Fruit fly (Drosophila melanogaster) whole organism, embryonic: ENCODE results near the gene CG43322.

Experiments used
- Abd-B ChIP-seq: fragments of 200-800 bp; sonication (Bioruptor generic); optimal IDR thresholded peaks from 2 replicates; lab custom pipeline; 2018; ENCODE audit warnings: missing biosample characterization, mild to moderate bottlenecking, missing genetic modification characterization, moderate library complexity
- B-H2 ChIP-seq: fragments of 200-800 bp; sonication (Bioruptor generic); optimal IDR thresholded peaks from 2 replicates; lab custom pipeline; 2018; ENCODE audit warnings: missing biosample characterization, mild to moderate bottlenecking, missing genetic modification characterization
- CG11695 ChIP-seq: fragments of 200-800 bp; sonication (Bioruptor generic); IDR thresholded peaks from 3 replicates; pipeline ENCODE4 v1.3.6; 2022; ENCODE audit warnings: missing biosample characterization, missing genetic modification characterization
- CG12219 ChIP-seq: fragments of 200-800 bp; sonication (Bioruptor generic); optimal IDR thresholded peaks from 3 replicates; lab custom pipeline; 2018; ENCODE audit warnings: missing biosample characterization, mild to moderate bottlenecking, missing genetic modification characterization
- CG1233 ChIP-seq: fragments of 200-800 bp; sonication (Bioruptor generic); optimal IDR thresholded peaks from 4 replicates; lab custom pipeline; 2018; ENCODE audit warnings: missing biosample characterization, mild to moderate bottlenecking, missing genetic modification characterization
- CG12659 ChIP-seq: fragments of 200-800 bp; sonication (Bioruptor generic); optimal IDR thresholded peaks from 3 replicates; lab custom pipeline; 2017; ENCODE audit warnings: mild to moderate bottlenecking, missing biosample characterization, missing genetic modification reagents, missing genetic modification characterization
- CG12769 ChIP-seq: fragments of 200-800 bp; sonication (Bioruptor generic); optimal IDR thresholded peaks from 2 replicates; lab custom pipeline; 2019; ENCODE audit warnings: missing biosample characterization, mild to moderate bottlenecking, missing genetic modification characterization, moderate library complexity
- CG12942 ChIP-seq: fragments of 200-800 bp; sonication (Bioruptor generic); optimal IDR thresholded peaks from 3 replicates; lab custom pipeline; 2016; ENCODE audit warnings: missing biosample characterization, missing genetic modification characterization
- CG13287 ChIP-seq: fragments of 200-800 bp; sonication (Bioruptor generic); IDR thresholded peaks from 2 replicates; pipeline ENCODE4 v1.3.6; 2022; ENCODE audit warnings: missing biosample characterization, missing genetic modification characterization; ENCODE audit not compliant: partially characterized antibody
- CG13424 ChIP-seq: fragments of 200-800 bp; sonication (Bioruptor generic); optimal IDR thresholded peaks from 2 replicates; lab custom pipeline; 2019; ENCODE audit warnings: missing biosample characterization, mild to moderate bottlenecking, missing genetic modification characterization, moderate library complexity
- CG15514 ChIP-seq: fragments of 200-800 bp; sonication (Bioruptor generic); optimal IDR thresholded peaks from 3 replicates; lab custom pipeline; 2017; ENCODE audit warnings: missing biosample characterization, missing genetic modification characterization, mild to moderate bottlenecking, moderate library complexity, missing genetic modification reagents
- CG1647 ChIP-seq: fragments of 200-800 bp; sonication (Bioruptor generic); optimal IDR thresholded peaks from 3 replicates; lab custom pipeline; 2016; ENCODE audit warnings: missing biosample characterization, missing genetic modification characterization
- CG17328 ChIP-seq: fragments of 200-800 bp; sonication (Bioruptor generic); IDR thresholded peaks from 2 replicates; pipeline ENCODE4 v1.3.6; 2022; ENCODE audit warnings: missing biosample characterization, missing genetic modification characterization
- CG17829 ChIP-seq: fragments of 200-800 bp; optimal IDR thresholded peaks from 2 replicates; lab custom pipeline; 2019; ENCODE audit warnings: missing biosample characterization, mild to moderate bottlenecking, missing genetic modification characterization, moderate library complexity
- CG2116 ChIP-seq: fragments of 200-800 bp; sonication (Bioruptor generic); optimal IDR thresholded peaks from 3 replicates; lab custom pipeline; 2018; ENCODE audit warnings: missing biosample characterization, mild to moderate bottlenecking, missing genetic modification characterization
- CG34422 ChIP-seq: fragments of 200-800 bp; sonication (Bioruptor generic); IDR thresholded peaks from 3 replicates; pipeline ENCODE4 v1.3.6; 2022; ENCODE audit warnings: missing biosample characterization, missing genetic modification characterization
- CG4820 ChIP-seq: fragments of 200-800 bp; sonication (Bioruptor generic); optimal IDR thresholded peaks from 3 replicates; lab custom pipeline; 2016; ENCODE audit warnings: missing biosample characterization, missing genetic modification characterization
- CG5245 ChIP-seq: fragments of 200-800 bp; sonication (Bioruptor generic); optimal IDR thresholded peaks from 3 replicates; lab custom pipeline; 2016; ENCODE audit warnings: missing biosample characterization, missing genetic modification characterization
- CG6654 ChIP-seq: fragments of 200-800 bp; sonication (Bioruptor generic); optimal IDR thresholded peaks from 2 replicates; lab custom pipeline; 2017; ENCODE audit warnings: missing biosample characterization, mild to moderate bottlenecking, missing genetic modification characterization
- CG6791 ChIP-seq: fragments of 200-800 bp; sonication (Bioruptor generic); IDR thresholded peaks from 3 replicates; pipeline ENCODE4 v1.3.6; 2022; ENCODE audit warnings: missing biosample characterization, missing genetic modification characterization; ENCODE audit not compliant: partially characterized antibody
- CG9215 ChIP-seq: fragments of 200-800 bp; sonication (Bioruptor generic); IDR thresholded peaks from 2 replicates; pipeline ENCODE4 v1.3.6; 2022; ENCODE audit warnings: missing biosample characterization, missing genetic modification characterization
- CG9817 ChIP-seq: fragments of 200-800 bp; sonication (Bioruptor generic); optimal IDR thresholded peaks from 2 replicates; lab custom pipeline; 2018; ENCODE audit warnings: missing biosample characterization, mild to moderate bottlenecking, missing genetic modification characterization, moderate library complexity
- CG9876 ChIP-seq: fragments of 200-800 bp; sonication (Bioruptor generic); optimal IDR thresholded peaks from 2 replicates; lab custom pipeline; 2016; ENCODE audit warnings: missing biosample characterization, missing genetic modification characterization
- CTCF ChIP-seq: fragments of 200-800 bp; sonication (Bioruptor generic); optimal IDR thresholded peaks from 2 replicates; lab custom pipeline; 2017; ENCODE audit warnings: missing biosample characterization, mild to moderate bottlenecking, missing genetic modification characterization, moderate library complexity
- Chrac-16 ChIP-seq: fragments of 200-800 bp; sonication (Bioruptor generic); optimal IDR thresholded peaks from 3 replicates; lab custom pipeline; 2016; ENCODE audit warnings: missing biosample characterization, missing genetic modification characterization
- CkIIα-i1 ChIP-seq: fragments of 200-800 bp; sonication (Bioruptor generic); IDR thresholded peaks from 2 replicates; pipeline ENCODE4 v1.3.6; 2022; ENCODE audit warnings: missing biosample characterization, missing genetic modification characterization
- HmgZ ChIP-seq: fragments of 200-800 bp; sonication (Bioruptor generic); optimal IDR thresholded peaks from 2 replicates; lab custom pipeline; 2018; ENCODE audit warnings: missing biosample characterization, mild to moderate bottlenecking, missing genetic modification characterization
- Max ChIP-seq: fragments of 200-800 bp; sonication (Bioruptor generic); optimal IDR thresholded peaks from 2 replicates; lab custom pipeline; 2016; ENCODE audit warnings: missing biosample characterization, mild to moderate bottlenecking, missing genetic modification characterization
- Nf-YA ChIP-seq: fragments of 200-800 bp; sonication (Bioruptor generic); IDR thresholded peaks from 2 replicates; pipeline ENCODE4 v1.3.6; 2022; ENCODE audit warnings: missing biosample characterization, missing genetic modification characterization
- Nf-YB ChIP-seq: fragments of 200-800 bp; sonication (Bioruptor generic); optimal IDR thresholded peaks from 3 replicates; lab custom pipeline; 2019; ENCODE audit warnings: missing biosample characterization, mild to moderate bottlenecking, missing genetic modification characterization, moderate library complexity
- Side ChIP-seq: fragments of 200-800 bp; sonication (Bioruptor generic); optimal IDR thresholded peaks from 2 replicates; lab custom pipeline; 2016; ENCODE audit warnings: missing biosample characterization, missing genetic modification characterization
- Taf1 ChIP-seq: fragments of 200-800 bp; sonication (Bioruptor generic); IDR thresholded peaks from 2 replicates; pipeline ENCODE4 v1.3.6; 2022; ENCODE audit warnings: missing biosample characterization, missing genetic modification characterization
- Xbp1 ChIP-seq: fragments of 200-800 bp; sonication (Bioruptor generic); optimal IDR thresholded peaks from 3 replicates; lab custom pipeline; 2016; ENCODE audit warnings: missing biosample characterization, mild to moderate bottlenecking, missing genetic modification characterization
- YL-1 ChIP-seq: fragments of 200-800 bp; sonication (Bioruptor generic); optimal IDR thresholded peaks from 3 replicates; lab custom pipeline; 2017; ENCODE audit warnings: missing biosample characterization, mild to moderate bottlenecking, missing genetic modification characterization
- abd-A ChIP-seq: fragments of 200-800 bp; sonication (Bioruptor generic); optimal IDR thresholded peaks from 3 replicates; lab custom pipeline; 2019; ENCODE audit warnings: missing biosample characterization, mild to moderate bottlenecking, missing genetic modification characterization, moderate library complexity
- cas ChIP-seq: fragments of 200-800 bp; sonication (Bioruptor generic); IDR thresholded peaks from 2 replicates; pipeline ENCODE4 v1.3.6; 2022; ENCODE audit warnings: missing biosample characterization, missing genetic modification characterization
- caup ChIP-seq: fragments of 200-800 bp; sonication (Bioruptor generic); optimal IDR thresholded peaks from 3 replicates; lab custom pipeline; 2017; ENCODE audit warnings: missing biosample characterization, mild to moderate bottlenecking, missing genetic modification characterization, moderate library complexity; ENCODE audit not compliant: severe bottlenecking
- crp ChIP-seq, 2 experiments: fragments of 200-800 bp; sonication (Bioruptor generic); optimal IDR thresholded peaks; 2 replicates in 1 of 2; 3 replicates in 1 of 2; lab custom pipeline; 2017; ENCODE audit warnings: missing biosample characterization in 2 of 2, missing genetic modification characterization in 2 of 2, mild to moderate bottlenecking in 1 of 2, moderate library complexity in 1 of 2
- en ChIP-seq: fragments of 200-800 bp; sonication (Bioruptor generic); optimal IDR thresholded peaks from 2 replicates; lab custom pipeline; 2016; ENCODE audit warnings: missing biosample characterization, missing genetic modification characterization
- gfzf ChIP-seq: fragments of 200-800 bp; sonication (Bioruptor generic); optimal IDR thresholded peaks from 2 replicates; lab custom pipeline; 2016; ENCODE audit warnings: missing biosample characterization, mild to moderate bottlenecking, missing genetic modification characterization, moderate library complexity
- klu ChIP-seq: fragments of 200-800 bp; sonication (Bioruptor generic); IDR thresholded peaks from 2 replicates; pipeline ENCODE4 v1.3.6; 2022; ENCODE audit warnings: missing biosample characterization, missing genetic modification characterization
- lola ChIP-seq, 3 experiments: fragments of >200 bp in 2 of 3; fragments of 200-800 bp in 1 of 3; sonication (Bioruptor generic) in 1 of 3; optimal IDR thresholded peaks; 2 replicates each; lab custom pipeline; 2017 to 2019; ENCODE audit warnings: missing biosample characterization in 3 of 3, missing genetic modification characterization in 3 of 3, mild to moderate bottlenecking in 1 of 3, moderate library complexity in 1 of 3
- nmo ChIP-seq: fragments of 200-800 bp; sonication (Bioruptor generic); optimal IDR thresholded peaks from 2 replicates; lab custom pipeline; 2018; ENCODE audit warnings: missing biosample characterization, mild to moderate bottlenecking, missing genetic modification characterization, moderate library complexity
- pfk ChIP-seq: fragments of 200-800 bp; sonication (Bioruptor generic); optimal IDR thresholded peaks from 2 replicates; lab custom pipeline; 2018; ENCODE audit warnings: missing biosample characterization, mild to moderate bottlenecking, missing genetic modification characterization, moderate library complexity
- pros ChIP-seq: fragments of 200-800 bp; sonication (Bioruptor generic); optimal IDR thresholded peaks from 3 replicates; lab custom pipeline; 2019; ENCODE audit warnings: missing biosample characterization, mild to moderate bottlenecking, missing genetic modification characterization, moderate library complexity
- scrt ChIP-seq: fragments of 200-800 bp; sonication (Bioruptor generic); optimal IDR thresholded peaks from 2 replicates; lab custom pipeline; 2018; ENCODE audit warnings: missing biosample characterization, mild to moderate bottlenecking, missing genetic modification characterization, moderate library complexity
- sens ChIP-seq: fragments of 200-800 bp; sonication (Bioruptor generic); peaks from one replicate; lab custom pipeline; 2016; ENCODE audit warnings: missing biosample characterization, missing genetic modification characterization
- slbo ChIP-seq: fragments of 200-800 bp; sonication (Bioruptor generic); IDR thresholded peaks from 2 replicates; pipeline ENCODE4 v1.3.6; 2022; ENCODE audit warnings: missing biosample characterization, missing genetic modification characterization
- trem ChIP-seq: fragments of 200-800 bp; optimal IDR thresholded peaks from 3 replicates; lab custom pipeline; 2019; ENCODE audit warnings: missing biosample characterization, mild to moderate bottlenecking, missing genetic modification characterization, moderate library complexity
- twi ChIP-seq: fragments of 200-800 bp; optimal IDR thresholded peaks from 2 replicates; lab custom pipeline; 2019; ENCODE audit warnings: missing biosample characterization, mild to moderate bottlenecking, missing genetic modification characterization, moderate library complexity
- vvl ChIP-seq: fragments of 200-800 bp; sonication (Bioruptor generic); IDR thresholded peaks from 2 replicates; pipeline ENCODE4 v1.3.6; 2022; ENCODE audit warnings: missing biosample characterization, missing genetic modification characterization

CG43322 gene

DNA sequence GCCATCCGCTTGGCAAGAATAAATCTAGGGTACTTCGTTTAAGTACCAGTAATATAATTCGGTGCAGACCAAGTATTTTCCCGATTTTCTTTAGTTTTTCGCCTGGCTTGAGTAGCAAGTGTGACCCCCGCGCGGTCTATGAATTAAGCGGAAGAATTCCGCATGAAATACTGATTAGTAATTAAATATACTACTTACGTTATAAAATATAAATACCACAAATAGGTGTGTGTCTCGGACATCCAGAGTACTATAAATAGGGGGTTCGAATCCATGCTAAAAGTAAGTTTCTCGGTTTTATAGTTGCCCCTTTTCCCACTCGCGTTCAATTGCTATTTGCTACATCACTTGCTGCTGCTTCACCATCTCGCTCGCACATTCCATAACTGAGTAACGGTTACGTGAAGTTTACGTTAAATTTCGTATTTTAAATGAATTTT is 41.6 kb upstream of the CG43322 start, which contains the start of gene snRNP-U1-70K (continued):
- TF ChIP-seq CG34422 (GFP tag; lab: Robert Waterston, UW), result peak; percentile 43; the same call in 1 of the 3 replicates
- TF ChIP-seq twi, result no peak
- TF ChIP-seq CG12942 (GFP tag; lab: Kevin White, UChicago), result no peak
- no peak for TF ChIP-seq lola (GFP tag; optimal IDR thresholded peaks at IDR 0.05; lab: Kevin White, UChicago)
- TF ChIP-seq abd-A (tag; lab: Kevin White, UChicago), result no peak
- no peak for TF ChIP-seq cas (GFP tag; lab: Robert Waterston, UW)
- TF ChIP-seq HmgZ (tag; lab: Kevin White, UChicago), result peak; percentile 77
- TF ChIP-seq CG4820 (GFP tag; lab: Kevin White, UChicago), result no peak
- TF ChIP-seq CG1647 (GFP tag; lab: Kevin White, UChicago), result no peak
- peak; percentile 21 for TF ChIP-seq Max
- TF ChIP-seq CG9215 (GFP tag; lab: Robert Waterston, UW), result no peak
- peak; percentile 51; the same call in 2 of the 3 replicates for TF ChIP-seq CG6791
- TF ChIP-seq pros, result no peak
- TF ChIP-seq CG2116 (GFP tag; lab: Kevin White, UChicago), result peak; percentile 34
- no peak for TF ChIP-seq Taf1 (GFP tag; lab: Robert Waterston, UW)
- no peak for TF ChIP-seq scrt (GFP tag; lab: Kevin White, UChicago)
- TF ChIP-seq CG6654 (GFP tag; lab: Kevin White, UChicago), result no peak
- no peak for TF ChIP-seq pfk (GFP tag; lab: Kevin White, UChicago)
- peak; percentile 81 for TF ChIP-seq trem (tag; lab: Kevin White, UChicago)
- no peak for TF ChIP-seq en (GFP tag; lab: Kevin White, UChicago)
- no peak for TF ChIP-seq CG17328 (GFP tag; lab: Robert Waterston, UW)
- TF ChIP-seq Nf-YA (GFP tag; lab: Robert Waterston, UW), result no peak
- peak; percentile 52 for TF ChIP-seq Abd-B
- peak; percentile 53; the same call in 1 of the 2 replicates for TF ChIP-seq CG13287
- no peak for TF ChIP-seq CG12219 (GFP tag; lab: Kevin White, UChicago)
- TF ChIP-seq slbo (GFP tag; lab: Robert Waterston, UW), result no peak
- peak; percentile 81 for TF ChIP-seq CG15514 (GFP tag; lab: Kevin White, UChicago)
- peak; percentile 86 for TF ChIP-seq YL-1 (GFP tag; lab: Kevin White, UChicago)
- no peak for TF ChIP-seq caup
- no peak for TF ChIP-seq klu (GFP tag; lab: Robert Waterston, UW)
- no peak for TF ChIP-seq CG12769
- TF ChIP-seq Nf-YB, result no peak
- peak; percentile 6 for TF ChIP-seq nmo (GFP tag; lab: Kevin White, UChicago)
- no peak for TF ChIP-seq Xbp1
- TF ChIP-seq CTCF (GFP tag; lab: Kevin White, UChicago), result peak; percentile 78
- peak; percentile 53 for TF ChIP-seq CG17829 (tag; lab: Kevin White, UChicago)
- TF ChIP-seq CG9817 (tag; lab: Kevin White, UChicago), result no peak
- peak; percentile 31 for TF ChIP-seq CG9876 (GFP tag; lab: Kevin White, UChicago)
- peak; percentile 77 for TF ChIP-seq sens (GFP tag; lab: Kevin White, UChicago)
- no peak for TF ChIP-seq Chrac-16 (GFP tag; lab: Kevin White, UChicago)
- TF ChIP-seq gfzf, result peak; percentile 89
- no peak for TF ChIP-seq Side (GFP tag; lab: Kevin White, UChicago)
- peak; percentile 10 for TF ChIP-seq CG13424 (tag; lab: Kevin White, UChicago)
- no peak for TF ChIP-seq CkIIα-i1
- TF ChIP-seq crp (GFP tag; optimal IDR thresholded peaks at IDR 0.05; lab: Kevin White, UChicago), result no peak
- no peak for TF ChIP-seq CG1233
- TF ChIP-seq vvl (GFP tag; lab: Robert Waterston, UW), result peak; percentile 41
- no peak for TF ChIP-seq B-H2 (GFP tag; lab: Kevin White, UChicago)
- TF ChIP-seq CG5245 (GFP tag; lab: Kevin White, UChicago), result no peak
- TF ChIP-seq CG11695 (GFP tag; lab: Robert Waterston, UW), result no peak
- TF ChIP-seq CG12659 (GFP tag; lab: Kevin White, UChicago), result peak; percentile 64
